Fruit fly (Drosophila melanogaster) whole organism, prepupa: ENCODE data around the gene ry.

Source experiments
- CG11294 ChIP-seq: fragments of 200-800 bp; sonication (Bioruptor generic); IDR thresholded peaks from 2 replicates; pipeline ENCODE4 v1.3.6; 2022; ENCODE audit warnings: missing biosample characterization, missing genetic modification characterization
- CG32006 ChIP-seq: fragments of 200-800 bp; sonication (Bioruptor generic); optimal IDR thresholded peaks from 3 replicates; lab custom pipeline; 2017; ENCODE audit warnings: missing biosample characterization, mild to moderate bottlenecking, missing genetic modification characterization
- CG34406 ChIP-seq: fragments of 200-800 bp; sonication (Bioruptor generic); optimal IDR thresholded peaks from 3 replicates; lab custom pipeline; 2016; ENCODE audit warnings: missing biosample characterization, missing genetic modification characterization
- ss ChIP-seq, 2 experiments: fragments of 200-800 bp; sonication (Bioruptor generic); optimal IDR thresholded peaks; 2 replicates in 1 of 2; 3 replicates in 1 of 2; lab custom pipeline; 2017 to 2018; ENCODE audit warnings: mild to moderate bottlenecking in 2 of 2, missing biosample characterization in 2 of 2, missing genetic modification characterization in 2 of 2, moderate library complexity in 1 of 2

DNA sequence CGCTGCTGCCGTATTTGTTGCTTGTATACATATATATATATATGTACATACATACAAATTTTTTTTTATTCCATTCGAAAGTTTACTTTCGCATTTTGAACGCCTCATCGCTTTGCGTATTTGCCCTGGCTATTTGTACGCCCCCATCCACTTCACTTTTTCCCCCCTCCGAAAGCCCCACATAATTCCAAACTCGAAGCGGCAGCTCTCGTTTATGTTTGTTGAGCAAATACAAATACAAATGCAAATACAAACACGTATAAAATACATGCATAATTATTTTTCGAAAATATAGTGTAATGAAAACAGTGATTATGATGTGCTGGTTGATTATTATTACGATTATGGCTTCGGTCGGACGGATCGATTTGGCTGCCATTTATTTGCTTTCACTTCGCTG lies 35.7 kb downstream of the ry start:
- peak; percentile 60 for TF ChIP-seq CG34406 (GFP tag; lab: Kevin White, UChicago)
- no peak for TF ChIP-seq CG11294 (GFP tag; lab: Robert Waterston, UW)
- TF ChIP-seq CG32006 = no peak
- no peak for TF ChIP-seq ss (GFP tag; optimal IDR thresholded peaks at IDR 0.05; lab: Kevin White, UChicago)
